Fruit fly (Drosophila melanogaster) whole organism, embryonic: ENCODE results near the gene GstT4.

Experiments
- Aef1 ChIP-seq: fragments of 200-800 bp; sonication (Bioruptor generic); IDR thresholded peaks from 3 replicates; pipeline ENCODE4 v1.3.6; 2022; ENCODE audit warnings: missing biosample characterization, missing genetic modification characterization
- Antp ChIP-seq: fragments of 200-800 bp; sonication (Bioruptor generic); optimal IDR thresholded peaks from 3 replicates; lab custom pipeline; 2016; ENCODE audit warnings: missing biosample characterization, missing genetic modification characterization
- C15 ChIP-seq: fragments of 200-800 bp; sonication (Bioruptor generic); IDR thresholded peaks from 3 replicates; pipeline ENCODE4 v1.3.6; 2022; ENCODE audit warnings: missing biosample characterization, missing genetic modification characterization
- CG10431 ChIP-seq: fragments of 200-800 bp; sonication (Bioruptor generic); optimal IDR thresholded peaks from 3 replicates; lab custom pipeline; 2018; ENCODE audit warnings: missing biosample characterization, mild to moderate bottlenecking, missing genetic modification characterization
- CG10654 ChIP-seq: fragments of 200-800 bp; sonication (Bioruptor generic); optimal IDR thresholded peaks from 2 replicates; lab custom pipeline; 2016; ENCODE audit warnings: missing biosample characterization, missing genetic modification characterization
- CG11695 ChIP-seq: fragments of 200-800 bp; sonication (Bioruptor generic); IDR thresholded peaks from 3 replicates; pipeline ENCODE4 v1.3.6; 2022; ENCODE audit warnings: missing biosample characterization, missing genetic modification characterization
- CG11723 ChIP-seq: fragments of 200-800 bp; sonication (Bioruptor generic); optimal IDR thresholded peaks from 2 replicates; lab custom pipeline; 2017; ENCODE audit warnings: missing biosample characterization, mild to moderate bottlenecking, missing genetic modification characterization
- CG12659 ChIP-seq: fragments of 200-800 bp; sonication (Bioruptor generic); optimal IDR thresholded peaks from 3 replicates; lab custom pipeline; 2017; ENCODE audit warnings: mild to moderate bottlenecking, missing biosample characterization, missing genetic modification reagents, missing genetic modification characterization
- CG13123 ChIP-seq: fragments of 200-800 bp; sonication (Bioruptor generic); optimal IDR thresholded peaks from 2 replicates; lab custom pipeline; 2016; ENCODE audit warnings: missing biosample characterization, missing genetic modification characterization
- CG13775 ChIP-seq: fragments of 200-800 bp; sonication (Bioruptor generic); optimal IDR thresholded peaks from 3 replicates; lab custom pipeline; 2017; ENCODE audit warnings: missing biosample characterization, mild to moderate bottlenecking, missing genetic modification characterization
- CG17612 ChIP-seq: fragments of 200-800 bp; sonication (Bioruptor generic); IDR thresholded peaks from 2 replicates; pipeline ENCODE4 v1.3.6; 2022; ENCODE audit warnings: missing biosample characterization, missing genetic modification characterization
- CG2199 ChIP-seq: fragments of 200-800 bp; sonication (Bioruptor generic); IDR thresholded peaks from 3 replicates; pipeline ENCODE4 v1.3.6; 2022; ENCODE audit warnings: missing biosample characterization, missing genetic modification characterization
- CG31224 ChIP-seq: fragments of 200-800 bp; sonication (Bioruptor generic); IDR thresholded peaks from 2 replicates; pipeline ENCODE4 v1.3.6; 2022; ENCODE audit warnings: missing biosample characterization, missing genetic modification characterization
- CG33213 ChIP-seq: fragments of 200-800 bp; sonication (Bioruptor generic); optimal IDR thresholded peaks from 3 replicates; lab custom pipeline; 2016; ENCODE audit warnings: missing biosample characterization, missing genetic modification characterization
- CG3726 ChIP-seq: fragments of 200-800 bp; sonication (Bioruptor generic); IDR thresholded peaks from 3 replicates; pipeline ENCODE4, ENCODE4 v1.3.6; 2022; ENCODE audit warnings: missing biosample characterization, missing genetic modification characterization
- CG6175 ChIP-seq: fragments of 200-800 bp; sonication (Bioruptor generic); IDR thresholded peaks from 3 replicates; pipeline ENCODE4 v1.3.6; 2022; ENCODE audit warnings: missing biosample characterization, missing genetic modification characterization
- CG8281 ChIP-seq: fragments of 200-800 bp; sonication (Bioruptor generic); optimal IDR thresholded peaks from 2 replicates; lab custom pipeline; 2018; ENCODE audit warnings: missing biosample characterization, mild to moderate bottlenecking, missing genetic modification characterization, moderate library complexity
- CG8359 ChIP-seq: fragments of 200-800 bp; sonication (Bioruptor generic); optimal IDR thresholded peaks from 2 replicates; lab custom pipeline; 2017; ENCODE audit warnings: missing biosample characterization, mild to moderate bottlenecking, missing genetic modification characterization, borderline replicate concordance
- CG8388 ChIP-seq: fragments of 200-800 bp; sonication (Bioruptor generic); optimal IDR thresholded peaks from 2 replicates; lab custom pipeline; 2019; ENCODE audit warnings: missing biosample characterization, mild to moderate bottlenecking, missing genetic modification characterization, moderate library complexity
- CG9932 ChIP-seq: fragments of 200-800 bp; sonication (Bioruptor generic); IDR thresholded peaks from 2 replicates; pipeline ENCODE4 v1.3.6; 2022; ENCODE audit warnings: missing biosample characterization, missing genetic modification characterization
- Dad ChIP-seq: fragments of 200-800 bp; sonication (Bioruptor generic); optimal IDR thresholded peaks from 3 replicates; lab custom pipeline; 2016; ENCODE audit warnings: missing biosample characterization, missing genetic modification characterization
- Dref ChIP-seq: fragments of 200-800 bp; sonication (Bioruptor generic); IDR thresholded peaks from 2 replicates; pipeline ENCODE4 v1.3.6; 2022; ENCODE audit warnings: missing biosample characterization, missing genetic modification characterization
- ERR ChIP-seq: fragments of 200-800 bp; sonication (Bioruptor generic); optimal IDR thresholded peaks from 2 replicates; lab custom pipeline; 2016; ENCODE audit warnings: missing biosample characterization, missing genetic modification characterization
- Lpt ChIP-seq: fragments of >200 bp; optimal IDR thresholded peaks from 2 replicates; lab custom pipeline; 2018; ENCODE audit warnings: missing biosample characterization, missing genetic modification characterization
- Mrtf ChIP-seq: fragments of 200-800 bp; sonication (Bioruptor generic); IDR thresholded peaks from 3 replicates; pipeline ENCODE4 v1.3.6; 2022; ENCODE audit warnings: missing biosample characterization, missing genetic modification characterization
- NC2β ChIP-seq: fragments of 200-800 bp; sonication (Bioruptor generic); optimal IDR thresholded peaks from 2 replicates; lab custom pipeline; 2016; ENCODE audit warnings: missing biosample characterization, missing genetic modification characterization
- Neu2 ChIP-seq: fragments of 200-800 bp; sonication (Bioruptor generic); optimal IDR thresholded peaks from 3 replicates; lab custom pipeline; 2016; ENCODE audit warnings: missing biosample characterization, missing genetic modification characterization, borderline replicate concordance
- Ravus ChIP-seq: fragments of 200-800 bp; sonication (Bioruptor generic); IDR thresholded peaks from 2 replicates; pipeline ENCODE4 v1.3.6; 2022; ENCODE audit warnings: missing biosample characterization, missing genetic modification characterization
- Rfx ChIP-seq: fragments of 200-800 bp; sonication (Bioruptor generic); IDR thresholded peaks from 2 replicates; pipeline ENCODE4 v1.3.6; 2022; ENCODE audit warnings: missing biosample characterization, missing genetic modification characterization
- Spps ChIP-seq: fragments of 200-800 bp; sonication (Bioruptor generic); optimal IDR thresholded peaks from 2 replicates; lab custom pipeline; 2018; ENCODE audit warnings: missing biosample characterization, mild to moderate bottlenecking, missing genetic modification characterization
- cato ChIP-seq: fragments of 200-800 bp; sonication (Bioruptor generic); optimal IDR thresholded peaks from 2 replicates; lab custom pipeline; 2016; ENCODE audit warnings: missing biosample characterization, missing genetic modification characterization, borderline replicate concordance
- ci ChIP-seq: fragments of 200-800 bp; sonication (Bioruptor generic); IDR thresholded peaks from 3 replicates; pipeline ENCODE4 v1.3.6; 2022; ENCODE audit warnings: missing biosample characterization, missing genetic modification characterization
- croc ChIP-seq: fragments of 200-800 bp; sonication (Bioruptor generic); conservative IDR thresholded peaks from 3 replicates; pipeline ENCODE4 v1.3.6; 2022; ENCODE audit warnings: missing biosample characterization, missing genetic modification characterization
- dati ChIP-seq: fragments of 200-800 bp; sonication (Bioruptor generic); IDR thresholded peaks from 2 replicates; pipeline ENCODE4 v1.3.6; 2022; ENCODE audit warnings: missing biosample characterization, missing genetic modification characterization
- dysf ChIP-seq: fragments of 200-800 bp; sonication (Bioruptor generic); IDR thresholded peaks from 3 replicates; pipeline ENCODE4 v1.3.6; 2022; ENCODE audit warnings: missing biosample characterization, missing genetic modification characterization
- fru ChIP-seq: fragments of >200 bp; optimal IDR thresholded peaks from 2 replicates; lab custom pipeline; 2017
- her ChIP-seq: fragments of 200-800 bp; sonication (Bioruptor generic); optimal IDR thresholded peaks from 2 replicates; lab custom pipeline; 2016; ENCODE audit warnings: missing biosample characterization, missing genetic modification characterization
- jumu ChIP-seq: fragments of 200-800 bp; sonication (Bioruptor generic); optimal IDR thresholded peaks from 3 replicates; lab custom pipeline; 2016; ENCODE audit warnings: missing biosample characterization, missing genetic modification characterization
- kni ChIP-seq: fragments of 200-800 bp; sonication (Bioruptor generic); optimal IDR thresholded peaks from 3 replicates; lab custom pipeline; 2017; ENCODE audit warnings: mild to moderate bottlenecking, missing biosample characterization, missing genetic modification reagents, missing genetic modification characterization
- lmd ChIP-seq: fragments of 200-800 bp; sonication (Bioruptor generic); IDR thresholded peaks from 2 replicates; pipeline ENCODE4 v1.3.6; 2022; ENCODE audit warnings: missing biosample characterization, missing genetic modification characterization
- lov ChIP-seq, 2 experiments: fragments of 200-800 bp in 1 of 2; fragments of >200 bp in 1 of 2; sonication (Bioruptor generic) in 1 of 2; IDR thresholded peaks in 1 of 2; optimal IDR thresholded peaks in 1 of 2; 2 replicates in 1 of 2; 3 replicates in 1 of 2; pipeline versions ENCODE4 v1.3.6 to Lab custom; 2017 to 2022; ENCODE audit warnings: missing biosample characterization in 1 of 2, missing genetic modification characterization in 1 of 2
- mam ChIP-seq: fragments of 200-800 bp; sonication (Bioruptor generic); optimal IDR thresholded peaks from 3 replicates; lab custom pipeline; 2016; ENCODE audit warnings: missing biosample characterization, missing genetic modification characterization
- p53 ChIP-seq: fragments of 200-800 bp; sonication (Bioruptor generic); optimal IDR thresholded peaks from 2 replicates; lab custom pipeline; 2016; ENCODE audit warnings: missing biosample characterization, missing genetic modification characterization
- pita ChIP-seq: fragments of 200-800 bp; sonication (Bioruptor generic); optimal IDR thresholded peaks from 2 replicates; lab custom pipeline; 2017; ENCODE audit warnings: missing biosample characterization, mild to moderate bottlenecking, missing genetic modification characterization
- sc ChIP-seq, 3 experiments: fragments of >200 bp in 2 of 3; fragments of 200-800 bp in 1 of 3; sonication (Bioruptor generic) in 1 of 3; optimal IDR thresholded peaks; 2 replicates in 2 of 3; 3 replicates in 1 of 3; lab custom pipeline; 2017; ENCODE audit warnings: mild to moderate bottlenecking in 1 of 3, missing biosample characterization in 1 of 3, missing genetic modification characterization in 1 of 3, missing genetic modification reagents in 1 of 3
- slp2 ChIP-seq: fragments of 200-800 bp; sonication (Bioruptor generic); optimal IDR thresholded peaks from 2 replicates; lab custom pipeline; 2016; ENCODE audit warnings: missing biosample characterization, missing genetic modification characterization
- stwl ChIP-seq: fragments of 200-800 bp; sonication (Bioruptor generic); optimal IDR thresholded peaks from 3 replicates; lab custom pipeline; 2018; ENCODE audit warnings: missing biosample characterization, mild to moderate bottlenecking, missing genetic modification characterization, moderate library complexity
- unc-4 ChIP-seq: fragments of 200-800 bp; sonication (Bioruptor generic); IDR thresholded peaks from 2 replicates; pipeline ENCODE4 v1.3.6; 2022; ENCODE audit warnings: missing biosample characterization, missing genetic modification characterization; ENCODE audit not compliant: partially characterized antibody
- wek ChIP-seq: fragments of 200-800 bp; sonication (Bioruptor generic); optimal IDR thresholded peaks from 3 replicates; lab custom pipeline; 2018; ENCODE audit warnings: missing biosample characterization, mild to moderate bottlenecking, missing genetic modification characterization, moderate library complexity

The GstT4 gene

DNA sequence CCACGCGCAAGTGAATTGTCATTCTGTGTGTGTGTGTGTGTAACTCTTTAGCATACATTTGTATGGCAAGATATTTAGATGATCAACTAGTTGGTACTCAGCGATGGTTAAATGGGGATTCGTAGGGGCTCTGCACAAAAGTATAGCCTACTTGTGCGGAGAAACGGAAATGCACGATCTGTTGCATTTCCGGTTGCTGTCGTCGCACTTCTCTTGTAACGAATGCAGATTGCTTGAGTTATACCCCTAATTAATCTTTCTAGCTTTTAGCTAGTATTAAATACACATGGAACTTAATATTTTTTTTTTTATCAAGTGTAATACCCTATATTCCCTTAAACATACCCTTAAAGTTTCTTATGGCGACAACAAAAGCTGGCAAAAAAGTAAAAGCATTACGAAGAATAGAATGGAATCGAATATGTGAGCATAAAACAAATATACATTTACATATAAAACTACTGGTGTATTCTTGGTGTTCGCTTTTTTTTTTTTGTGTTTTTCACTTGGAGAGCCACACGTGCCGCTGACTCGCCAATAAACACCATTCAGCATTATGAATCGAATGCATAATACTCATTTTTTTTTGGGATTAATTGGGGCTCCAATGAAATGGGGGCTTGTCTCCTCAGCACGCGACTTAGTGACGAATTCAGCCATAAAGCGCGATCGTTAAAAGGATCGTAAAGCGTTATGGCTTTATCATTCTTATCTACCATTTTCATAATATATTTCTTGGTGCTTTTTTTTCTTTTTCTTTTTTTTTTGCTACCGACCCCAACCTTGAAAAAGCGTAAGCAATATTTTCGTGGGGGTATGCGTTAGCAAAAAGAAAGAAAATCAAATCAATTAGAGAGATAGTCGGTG lies 13.1 kb upstream of the GstT4 start (continued):
- TF ChIP-seq CG13775 (GFP tag; lab: Kevin White, UChicago) (peak; percentile 54), CG11723 (GFP tag; lab: Kevin White, UChicago) (no peak), her (peak; percentile 59), Dref (GFP tag; lab: Robert Waterston, UW) (no peak), cato (no peak), Neu2 (no peak), CG8281 (tag; lab: Kevin White, UChicago) (no peak), CG17612 (GFP tag; lab: Robert Waterston, UW) (no peak), CG8388 (no peak), p53 (no peak), ERR (peak; percentile 40), jumu (peak; percentile 22), C15 (GFP tag; lab: Robert Waterston, UW) (no peak), mam (GFP tag; lab: Kevin White, UChicago) (peak; percentile 77), CG10431 (GFP tag; lab: Kevin White, UChicago) (no peak), CG31224 (GFP tag; lab: Robert Waterston, UW) (peak; percentile 60; the same call in 1 of the 2 replicates), CG10654 (GFP tag; lab: Kevin White, UChicago) (no peak), unc-4 (GFP tag; lab: Robert Waterston, UW) (no peak), Spps (tag; lab: Kevin White, UChicago) (no peak), dysf (peak; percentile 64; the same call in 2 of the 3 replicates), wek (GFP tag; lab: Kevin White, UChicago) (no peak), pita (GFP tag; lab: Kevin White, UChicago) (no peak), Ravus (GFP tag; lab: Robert Waterston, UW) (peak; percentile 19), CG2199 (GFP tag; lab: Robert Waterston, UW) (no peak), CG3726 (no peak), lmd (GFP tag; lab: Robert Waterston, UW) (peak; percentile 66; the same call in 1 of the 2 replicates), Antp (peak; percentile 22), lov (optimal IDR thresholded peaks at IDR 0.05; lab: Kevin White, UChicago) (no peak), lov (GFP tag; IDR thresholded peaks at IDR 0.05; lab: Robert Waterston, UW) (no peak), CG6175 (GFP tag; lab: Robert Waterston, UW) (0 out of 3 replicates have a peak, but pooled peaks have one; percentile 45), NC2β (GFP tag; lab: Kevin White, UChicago) (no peak), kni (no peak), croc (GFP tag; lab: Robert Waterston, UW) (no peak), Mrtf (GFP tag; lab: Robert Waterston, UW) (0 out of 3 replicates have a peak, but pooled peaks have one; percentile 12), stwl (tag; lab: Kevin White, UChicago) (no peak), Dad (peak; percentile 26), dati (GFP tag; lab: Robert Waterston, UW) (no peak), CG12659 (peak; percentile 30), sc (optimal IDR thresholded peaks at IDR 0.05; lab: Kevin White, UChicago) (no peak), sc (GFP tag; optimal IDR thresholded peaks at IDR 0.05; lab: Kevin White, UChicago) (no peak), CG33213 (no peak), Rfx (GFP tag; lab: Robert Waterston, UW) (peak; percentile 78), CG9932 (GFP tag; lab: Robert Waterston, UW) (peak; percentile 84), CG11695 (GFP tag; lab: Robert Waterston, UW) (0 out of 3 replicates have a peak, but pooled peaks have one; percentile 13), fru (no peak), Lpt (GFP tag; lab: Kevin White, UChicago) (no peak), Aef1 (GFP tag; lab: Robert Waterston, UW) (no peak), CG8359 (GFP tag; lab: Kevin White, UChicago) (no peak), ci (GFP tag; lab: Robert Waterston, UW) (0 out of 3 replicates have a peak, but pooled peaks have one; percentile 15), CG13123 (GFP tag; lab: Kevin White, UChicago) (no peak), slp2 (GFP tag; lab: Kevin White, UChicago) (no peak)
